Worm (Caenorhabditis elegans) whole organism, L4 larva: ENCODE results near the gene sax-2.
A peak's percentile ranks its signal among the peaks of the same experiment; 100 is the strongest.

ENCODE experiments used
- D1046.2 ChIP-seq: fragments of 200-800 bp; sonication (Bioruptor generic); IDR thresholded peaks from 2 replicates; pipeline ENCODE4 v1.3.6; 2022; ENCODE audit warnings: missing genetic modification characterization, missing compliant biosample characterization
- F44E2.7 ChIP-seq: fragments of 200-800 bp; sonication (Bioruptor generic); IDR thresholded peaks from 2 replicates; pipeline ENCODE4 v2.1.2; 2022; ENCODE audit warnings: missing genetic modification characterization, missing compliant biosample characterization
- F49E8.2 ChIP-seq: sonication (generic microtip); optimal IDR thresholded peaks from 2 replicates; lab custom pipeline; 2016; ENCODE audit warnings: missing compliant biosample characterization, mild to moderate bottlenecking, missing genetic modification characterization, borderline replicate concordance
- T26A8.4 ChIP-seq: fragments of 200-800 bp; sonication (Bioruptor generic); IDR thresholded peaks from 2 replicates; pipeline ENCODE4 v1.3.6; 2022; ENCODE audit warnings: missing genetic modification characterization, missing compliant biosample characterization
- Y105C5A.15 ChIP-seq: fragments of 200-800 bp; sonication (Bioruptor generic); IDR thresholded peaks from 2 replicates; pipeline ENCODE4 v1.3.6; 2022; ENCODE audit warnings: missing genetic modification characterization, missing compliant biosample characterization
- ZK546.5 ChIP-seq, 2 experiments: sonication (generic microtip); optimal IDR thresholded peaks; 2 replicates each; lab custom pipeline; 2017; ENCODE audit warnings: missing biosample characterization in 2 of 2, missing genetic modification characterization in 2 of 2
- ceh-20 ChIP-seq: fragments of 200-800 bp; sonication (Bioruptor generic); IDR thresholded peaks from 2 replicates; pipeline ENCODE4 v1.3.6; 2022; ENCODE audit warnings: missing genetic modification reagents, missing genetic modification characterization, missing compliant biosample characterization
- ceh-28 ChIP-seq: fragments of 150-350 bp; optimal IDR thresholded peaks from 2 replicates; lab custom pipeline; 2014; ENCODE audit warnings: missing biosample characterization, missing genetic modification reagents, missing genetic modification characterization
- ceh-32 ChIP-seq: sonication (generic microtip); optimal IDR thresholded peaks from 2 replicates; lab custom pipeline; 2016; ENCODE audit warnings: mild to moderate bottlenecking, missing genetic modification characterization, missing compliant biosample characterization; ENCODE audit not compliant: poor library complexity
- ctbp-1 ChIP-seq: fragments of 200-800 bp; sonication (Bioruptor generic); IDR thresholded peaks from 2 replicates; pipeline ENCODE4 v1.3.6; 2022; ENCODE audit warnings: missing genetic modification reagents, missing genetic modification characterization, missing compliant biosample characterization
- daf-12 ChIP-seq: fragments of 150-350 bp; optimal IDR thresholded peaks from 2 replicates; lab custom pipeline; 2014; ENCODE audit warnings: missing biosample characterization, missing genetic modification reagents, missing genetic modification characterization
- daf-16 ChIP-seq, 3 experiments: sonication (generic microtip); optimal IDR thresholded peaks; 2 replicates each; lab custom pipeline; 2016 to 2017; ENCODE audit warnings: missing genetic modification characterization in 3 of 3, missing genetic modification reagents in 3 of 3, mild to moderate bottlenecking in 2 of 3, missing compliant biosample characterization in 2 of 3, missing biosample characterization in 1 of 3, moderate library complexity in 1 of 3
- daf-19 ChIP-seq: fragments of 200-800 bp; sonication (Bioruptor generic); conservative IDR thresholded peaks from 2 replicates; pipeline ENCODE4 v1.3.6; 2022; ENCODE audit warnings: missing genetic modification characterization, missing compliant biosample characterization
- daf-8 ChIP-seq: fragments of 200-800 bp; sonication (Bioruptor generic); IDR thresholded peaks from 2 replicates; pipeline ENCODE4 v1.3.6; 2022; ENCODE audit warnings: missing genetic modification characterization, missing compliant biosample characterization
- dmd-8 ChIP-seq: fragments of 200-800 bp; sonication (Bioruptor generic); IDR thresholded peaks from 2 replicates; pipeline ENCODE4 v1.3.6; 2022; ENCODE audit warnings: missing genetic modification characterization, missing compliant biosample characterization
- dmd-9 ChIP-seq: fragments of 200-800 bp; sonication (Bioruptor generic); IDR thresholded peaks from 2 replicates; pipeline ENCODE4 v1.3.6; 2022; ENCODE audit warnings: missing genetic modification reagents, missing genetic modification characterization, missing compliant biosample characterization
- dpl-1 ChIP-seq: fragments of 150-350 bp; optimal IDR thresholded peaks from 2 replicates; lab custom pipeline; 2014; ENCODE audit warnings: missing biosample characterization, missing genetic modification reagents, missing genetic modification characterization
- dve-1 ChIP-seq: sonication (generic microtip); optimal IDR thresholded peaks from 2 replicates; lab custom pipeline; 2017; ENCODE audit warnings: antibody characterized with exemption, mild to moderate bottlenecking, missing genetic modification characterization, missing compliant biosample characterization; ENCODE audit not compliant: insufficient read depth
- fos-1 ChIP-seq: fragments of 150-350 bp; optimal IDR thresholded peaks from 2 replicates; lab custom pipeline; 2014; ENCODE audit warnings: missing biosample characterization, missing genetic modification characterization
- hif-1 ChIP-seq, 2 experiments: sonication (generic microtip); optimal IDR thresholded peaks; 2 replicates each; lab custom pipeline; 2016 to 2017; ENCODE audit warnings: missing compliant biosample characterization in 2 of 2, missing genetic modification characterization in 2 of 2, missing genetic modification reagents in 2 of 2, missing genotype in 2 of 2, mild to moderate bottlenecking in 1 of 2
- hlh-30 ChIP-seq: sonication (generic microtip); optimal IDR thresholded peaks from 2 replicates; lab custom pipeline; 2017; ENCODE audit warnings: antibody characterized with exemption, mild to moderate bottlenecking, missing genetic modification characterization, missing compliant biosample characterization; ENCODE audit not compliant: insufficient read depth
- lin-1 ChIP-seq: fragments of 200-800 bp; sonication (Bioruptor generic); IDR thresholded peaks from 2 replicates; pipeline ENCODE4 v1.3.6; 2022; ENCODE audit warnings: missing genetic modification reagents, missing genetic modification characterization, missing compliant biosample characterization
- lin-13 ChIP-seq: fragments of 150-350 bp; optimal IDR thresholded peaks from 2 replicates; lab custom pipeline; 2014; ENCODE audit warnings: missing biosample characterization, missing genetic modification reagents, missing genetic modification characterization
- lin-29 ChIP-seq: fragments of 200-800 bp; sonication (Bioruptor generic); IDR thresholded peaks from 2 replicates; pipeline ENCODE4 v1.3.6; 2022; ENCODE audit warnings: missing genetic modification reagents, missing genetic modification characterization, missing compliant biosample characterization
- lin-39 ChIP-seq: fragments of 150-350 bp; optimal IDR thresholded peaks from 2 replicates; lab custom pipeline; 2014; ENCODE audit warnings: missing biosample characterization, missing genetic modification reagents, missing genetic modification characterization
- madf-9 ChIP-seq: fragments of 200-800 bp; sonication (Bioruptor generic); conservative IDR thresholded peaks from 2 replicates; pipeline ENCODE4 v1.3.6; 2022; ENCODE audit warnings: missing genetic modification reagents, missing genetic modification characterization, missing compliant biosample characterization
- mep-1 ChIP-seq: fragments of 150-350 bp; sonication (generic microtip); optimal IDR thresholded peaks from 3 replicates; lab custom pipeline; 2014; ENCODE audit warnings: missing biosample characterization, missing genetic modification characterization
- nhr-10 ChIP-seq: fragments of 150-350 bp; optimal IDR thresholded peaks from 2 replicates; lab custom pipeline; 2014; ENCODE audit warnings: missing biosample characterization, missing genetic modification characterization
- nhr-11 ChIP-seq: fragments of 150-350 bp; optimal IDR thresholded peaks from 2 replicates; lab custom pipeline; 2014; ENCODE audit warnings: missing biosample characterization, missing genetic modification characterization
- nhr-237 ChIP-seq: sonication (generic microtip); optimal IDR thresholded peaks from 2 replicates; lab custom pipeline; 2017; ENCODE audit warnings: missing biosample characterization, missing genetic modification characterization
- nhr-28 ChIP-seq: fragments of 150-350 bp; optimal IDR thresholded peaks from 2 replicates; lab custom pipeline; 2014; ENCODE audit warnings: missing biosample characterization, missing genetic modification characterization
- nhr-42 ChIP-seq: fragments of 200-800 bp; sonication (Bioruptor generic); IDR thresholded peaks from 2 replicates; pipeline ENCODE4 v1.3.6; 2022; ENCODE audit warnings: missing genetic modification characterization, missing compliant biosample characterization
- pqm-1 ChIP-seq: sonication (generic microtip); optimal IDR thresholded peaks from 2 replicates; lab custom pipeline; 2017; ENCODE audit warnings: missing biosample characterization, missing genetic modification characterization
- saeg-2 ChIP-seq: fragments of 200-800 bp; sonication (Bioruptor generic); IDR thresholded peaks from 2 replicates; pipeline ENCODE4 v1.3.6; 2022; ENCODE audit warnings: missing genetic modification reagents, missing genetic modification characterization, missing compliant biosample characterization
- sdz-12 ChIP-seq: fragments of 200-800 bp; sonication (Bioruptor generic); optimal IDR thresholded peaks from 2 replicates; lab custom pipeline; 2018; ENCODE audit warnings: mild to moderate bottlenecking, missing genetic modification characterization, missing compliant biosample characterization
- set-16 ChIP-seq: fragments of 200-800 bp; sonication (Bioruptor generic); IDR thresholded peaks from 2 replicates; pipeline ENCODE4 v1.3.6; 2022; ENCODE audit warnings: missing genetic modification reagents, missing genetic modification characterization, missing compliant biosample characterization
- snpc-1.2 ChIP-seq: fragments of 200-800 bp; sonication (Bioruptor generic); IDR thresholded peaks from 2 replicates; pipeline ENCODE4 v1.3.6; 2022; ENCODE audit warnings: missing genetic modification reagents, missing genetic modification characterization, missing compliant biosample characterization
- snpc-4 ChIP-seq: fragments of 150-350 bp; optimal IDR thresholded peaks from 2 replicates; lab custom pipeline; 2014; ENCODE audit warnings: missing biosample characterization, missing genetic modification characterization
- spr-3 ChIP-seq: fragments of 200-800 bp; sonication (Bioruptor generic); optimal IDR thresholded peaks from 2 replicates; lab custom pipeline; 2018; ENCODE audit warnings: mild to moderate bottlenecking, missing genetic modification characterization, missing compliant biosample characterization
- tra-1 ChIP-seq: fragments of 200-800 bp; sonication (Bioruptor generic); IDR thresholded peaks from 2 replicates; pipeline ENCODE4 v1.3.6; 2022; ENCODE audit warnings: missing genetic modification reagents, missing genetic modification characterization, missing compliant biosample characterization
- unc-62 ChIP-seq, 3 experiments: fragments of 150-350 bp in 1 of 3; sonication (generic microtip); optimal IDR thresholded peaks in 2 of 3; peaks in 1 of 3; 1 replicate in 1 of 3; 2 replicates in 2 of 3; lab custom pipeline; 2014 to 2017; ENCODE audit warnings: missing biosample characterization in 3 of 3, missing genetic modification characterization in 3 of 3, missing genetic modification reagents in 3 of 3, missing genotype in 1 of 3
- zag-1 ChIP-seq: fragments of 150-350 bp; optimal IDR thresholded peaks from 2 replicates; lab custom pipeline; 2014; ENCODE audit warnings: missing biosample characterization, missing genetic modification characterization
- zfp-2 ChIP-seq: sonication (generic microtip); optimal IDR thresholded peaks from 2 replicates; lab custom pipeline; 2016; ENCODE audit warnings: mild to moderate bottlenecking, missing genetic modification characterization, missing compliant biosample characterization
- ztf-7 ChIP-seq: fragments of 150-350 bp; optimal IDR thresholded peaks from 2 replicates; lab custom pipeline; 2014; ENCODE audit warnings: missing biosample characterization, missing genetic modification characterization

sax-2 gene

DNA sequence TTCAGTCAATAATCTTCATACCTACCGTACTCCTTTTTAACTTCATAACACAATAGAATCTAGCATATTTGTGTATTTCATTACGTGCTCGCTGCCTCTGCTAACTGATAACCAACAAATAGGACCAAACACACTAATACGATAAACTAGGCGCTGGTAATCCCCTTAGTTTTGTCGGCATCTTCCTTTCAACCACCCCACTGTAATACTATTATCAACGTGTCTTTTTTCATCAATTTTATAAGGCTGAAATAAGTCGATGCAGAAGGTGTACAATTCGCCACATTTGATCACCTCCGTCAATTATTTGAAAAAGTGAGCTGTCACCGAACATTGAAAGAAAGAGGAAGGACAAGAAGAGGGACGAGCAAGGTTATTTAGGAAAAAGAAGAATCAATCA lies 37.9 kb downstream of the sax-2 start:
- no peak for TF ChIP-seq F44E2.7
- TF ChIP-seq unc-62 (GFP tag; optimal IDR thresholded peaks at IDR 0.05 in 1 of 2; lab: Kevin White, UChicago): peak in 1 of 2 experiments; percentile 83
- no peak for TF ChIP-seq unc-62 (tag; optimal IDR thresholded peaks at IDR 0.05; lab: Kevin White, UChicago)
- TF ChIP-seq daf-16 (GFP tag; optimal IDR thresholded peaks at IDR 0.05; lab: Kevin White, UChicago): no peak
- peak; percentile 43 for TF ChIP-seq daf-16 (tag; optimal IDR thresholded peaks at IDR 0.05; lab: Kevin White, UChicago)
- peak; percentile 35 for TF ChIP-seq pqm-1 (tag; lab: Kevin White, UChicago)
- no peak for TF ChIP-seq ZK546.5 (tag; optimal IDR thresholded peaks at IDR 0.05; lab: Kevin White, UChicago)
- no peak for TF ChIP-seq hif-1 (tag; optimal IDR thresholded peaks at IDR 0.05; lab: Kevin White, UChicago)

DNA sequence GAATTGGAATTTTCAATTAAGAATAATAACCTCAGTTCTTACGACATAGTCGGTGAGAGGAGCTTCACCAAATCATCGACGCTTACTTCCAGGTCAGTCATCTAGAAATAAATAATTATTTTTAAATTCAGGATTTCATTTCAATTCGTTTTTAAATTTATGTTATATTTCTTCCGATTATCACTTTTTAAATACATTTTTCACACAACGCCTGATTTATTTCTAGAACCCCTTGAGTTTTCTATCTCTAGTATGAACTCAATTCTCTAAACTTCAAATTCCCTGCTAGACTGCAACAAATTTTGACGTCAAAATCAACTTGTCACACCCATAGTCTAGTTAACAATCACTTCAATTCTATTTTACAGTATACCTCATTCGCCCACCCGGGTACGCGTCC lies 40.0 kb downstream of the sax-2 start, which contains the start of gene Y54H5A.2:
Y54H5A.2 (minus strand) TSS at position 101 of the 400 bp plus-strand sequence.
- TF ChIP-seq unc-62 (GFP tag; optimal IDR thresholded peaks at IDR 0.05 in 1 of 2; lab: Kevin White, UChicago) (peak in 1 of 2 experiments; percentile 9), unc-62 (tag; optimal IDR thresholded peaks at IDR 0.05; lab: Kevin White, UChicago) (no peak), dmd-8 (GFP tag; lab: Robert Waterston, UW) (no peak)

DNA sequence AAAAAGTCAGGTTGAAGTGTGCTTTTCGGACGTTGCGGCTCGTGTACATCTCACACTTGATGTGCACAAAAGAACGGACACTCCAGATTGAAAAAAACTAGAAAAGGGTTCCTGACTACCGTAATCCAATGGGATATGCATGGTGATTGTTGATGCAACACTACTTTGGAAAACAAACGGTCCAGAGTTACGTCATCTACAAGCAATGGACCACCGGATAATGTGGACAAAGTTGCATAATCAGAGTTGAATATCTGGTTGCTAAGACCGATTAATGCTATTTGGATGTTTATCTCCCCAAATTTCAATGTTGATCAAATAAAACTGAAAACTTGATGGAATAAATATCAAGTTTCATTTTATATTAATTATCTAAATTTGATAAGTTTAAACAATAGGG lies 40.5 kb downstream of the sax-2 start:
- TF ChIP-seq nhr-237 (tag; lab: Kevin White, UChicago) (no peak), T26A8.4 (no peak), hlh-30 (tag; lab: Kevin White, UChicago) (no peak), nhr-28 (tag; lab: Kevin White, UChicago) (no peak), zfp-2 (no peak), sdz-12 (GFP tag; lab: Kevin White, UChicago) (no peak), nhr-42 (GFP tag; lab: Robert Waterston, UW) (no peak), lin-13 (GFP tag; lab: Kevin White, UChicago) (no peak), ceh-20 (no peak), snpc-1.2 (GFP tag; lab: Robert Waterston, UW) (no peak), dve-1 (no peak), lin-39 (tag; lab: Kevin White, UChicago) (no peak), fos-1 (tag; lab: Kevin White, UChicago) (no peak), madf-9 (GFP tag; lab: Robert Waterston, UW) (no peak)

DNA sequence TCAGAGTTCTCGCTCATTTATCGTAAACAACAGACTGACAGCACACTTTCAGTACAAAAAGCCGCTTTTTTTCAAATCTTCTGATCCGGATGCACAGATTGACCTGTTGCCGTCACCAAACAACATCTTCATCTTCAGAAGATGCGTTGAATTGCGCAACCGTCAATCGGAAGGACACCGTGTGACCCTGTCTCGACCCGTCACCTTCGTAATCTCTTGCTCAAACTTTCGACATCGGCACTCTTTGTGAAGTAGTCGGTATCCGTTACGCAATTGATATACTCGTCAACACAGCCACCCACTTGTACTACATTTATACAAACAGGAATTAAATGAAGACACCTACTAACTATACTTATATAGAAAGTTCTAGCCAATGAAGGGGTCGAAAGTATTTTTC lies 41.5 kb downstream of the sax-2 start:
- no peak for TF ChIP-seq dpl-1
- no peak for TF ChIP-seq mep-1 (tag; lab: Kevin White, UChicago)
- TF ChIP-seq nhr-10 (tag; lab: Kevin White, UChicago): no peak
- no peak for TF ChIP-seq zfp-2
- TF ChIP-seq Y105C5A.15: no peak
- no peak for TF ChIP-seq set-16 (GFP tag; lab: Robert Waterston, UW)
- no peak for TF ChIP-seq daf-8
- no peak for TF ChIP-seq daf-19 (GFP tag; lab: Robert Waterston, UW)
- TF ChIP-seq tra-1 (GFP tag; lab: Robert Waterston, UW): no peak
- no peak for TF ChIP-seq zag-1 (tag; lab: Kevin White, UChicago)
- no peak for TF ChIP-seq ceh-28

DNA sequence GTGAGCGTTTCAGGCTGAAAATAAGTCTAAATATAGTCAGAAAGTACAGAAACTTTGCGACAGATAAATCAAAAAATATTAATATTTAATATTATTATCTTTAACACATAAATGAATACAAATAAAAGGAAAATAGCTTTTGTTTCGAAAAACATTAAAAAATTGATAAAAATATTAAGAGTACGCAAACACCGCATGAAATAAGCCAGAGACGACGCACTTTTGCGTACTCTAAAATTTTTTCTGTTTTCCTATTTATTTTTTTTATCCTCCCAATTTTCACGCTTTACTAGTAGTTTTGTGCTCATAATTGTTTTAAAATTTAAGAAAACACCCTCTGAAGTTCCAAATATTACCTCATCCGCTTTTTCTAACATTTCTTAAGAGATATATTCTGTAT lies 43.6 kb downstream of the sax-2 start, which contains the start of the genes rbm-42 and grwd-1:
rbm-42 (minus strand) TSS at position 93 of the 400 bp plus-strand sequence.
grwd-1 (plus strand) TSS at position 328 of the 400 bp plus-strand sequence.
- no peak for TF ChIP-seq lin-39 (tag; lab: Kevin White, UChicago)
- no peak for TF ChIP-seq Y105C5A.15
- TF ChIP-seq nhr-11 (tag; lab: Kevin White, UChicago): no peak
- TF ChIP-seq dmd-9 (GFP tag; lab: Robert Waterston, UW): no peak
- TF ChIP-seq lin-1: no peak
- no peak for TF ChIP-seq D1046.2
- TF ChIP-seq ceh-32: no peak
- TF ChIP-seq ztf-7: no peak
- TF ChIP-seq daf-19 (GFP tag; lab: Robert Waterston, UW): no peak
- TF ChIP-seq saeg-2: no peak
- no peak for TF ChIP-seq daf-16 (GFP tag; optimal IDR thresholded peaks at IDR 0.05; lab: Kevin White, UChicago)
- peak; percentile 13 for TF ChIP-seq daf-16 (tag; optimal IDR thresholded peaks at IDR 0.05; lab: Kevin White, UChicago)
- no peak for TF ChIP-seq daf-12
- no peak for TF ChIP-seq ctbp-1
- no peak for TF ChIP-seq lin-29 (GFP tag; lab: Robert Waterston, UW)
- no peak for TF ChIP-seq F49E8.2
- no peak for TF ChIP-seq daf-8
- no peak for TF ChIP-seq snpc-4 (tag; lab: Kevin White, UChicago)
- no peak for TF ChIP-seq F44E2.7
- no peak for TF ChIP-seq spr-3
